Fruit fly (Drosophila melanogaster) whole organism, embryonic: ENCODE measurements around the gene CG43221.

Experiments
- CG10431 ChIP-seq: fragments of 200-800 bp; sonication (Bioruptor generic); optimal IDR thresholded peaks from 3 replicates; lab custom pipeline; 2018; ENCODE audit warnings: missing biosample characterization, mild to moderate bottlenecking, missing genetic modification characterization
- CG10462 ChIP-seq: fragments of 200-800 bp; sonication (Bioruptor generic); optimal IDR thresholded peaks from 2 replicates; lab custom pipeline; 2016; ENCODE audit warnings: missing biosample characterization, missing genetic modification characterization
- CG10959 ChIP-seq: fragments of 200-800 bp; sonication (Bioruptor generic); IDR thresholded peaks from 2 replicates; pipeline ENCODE4 v1.3.6; 2022; ENCODE audit warnings: missing biosample characterization, missing genetic modification characterization
- CG11398 ChIP-seq: fragments of 200-800 bp; sonication (Bioruptor generic); optimal IDR thresholded peaks from 2 replicates; lab custom pipeline; 2016; ENCODE audit warnings: missing biosample characterization, missing genetic modification characterization
- CG11723 ChIP-seq: fragments of 200-800 bp; sonication (Bioruptor generic); optimal IDR thresholded peaks from 2 replicates; lab custom pipeline; 2017; ENCODE audit warnings: missing biosample characterization, mild to moderate bottlenecking, missing genetic modification characterization
- CG12659 ChIP-seq: fragments of 200-800 bp; sonication (Bioruptor generic); optimal IDR thresholded peaks from 3 replicates; lab custom pipeline; 2017; ENCODE audit warnings: mild to moderate bottlenecking, missing biosample characterization, missing genetic modification reagents, missing genetic modification characterization
- CG14050 ChIP-seq: fragments of 200-800 bp; sonication (Bioruptor generic); IDR thresholded peaks from 3 replicates; pipeline ENCODE4 v1.3.6; 2022; ENCODE audit warnings: missing biosample characterization, missing genetic modification characterization
- CG1832 ChIP-seq: fragments of 200-800 bp; sonication (Bioruptor generic); optimal IDR thresholded peaks from 2 replicates; lab custom pipeline; 2017; ENCODE audit warnings: missing biosample characterization, mild to moderate bottlenecking, missing genetic modification characterization, inconsistent platforms
- CG2120 ChIP-seq: fragments of 200-800 bp; sonication (Bioruptor generic); optimal IDR thresholded peaks from 3 replicates; lab custom pipeline; 2016; ENCODE audit warnings: missing biosample characterization, missing genetic modification characterization
- CG2199 ChIP-seq: fragments of 200-800 bp; sonication (Bioruptor generic); IDR thresholded peaks from 3 replicates; pipeline ENCODE4 v1.3.6; 2022; ENCODE audit warnings: missing biosample characterization, missing genetic modification characterization
- CG30403 ChIP-seq: fragments of 200-800 bp; sonication (Bioruptor generic); optimal IDR thresholded peaks from 3 replicates; lab custom pipeline; 2016; ENCODE audit warnings: missing biosample characterization, missing genetic modification characterization
- CG32772 ChIP-seq: fragments of 200-800 bp; sonication (Bioruptor generic); IDR thresholded peaks from 2 replicates; pipeline ENCODE4 v1.3.6; 2022; ENCODE audit warnings: missing biosample characterization, missing genetic modification characterization
- CG34376 ChIP-seq: fragments of 200-800 bp; sonication (Bioruptor generic); optimal IDR thresholded peaks from 2 replicates; lab custom pipeline; 2018; ENCODE audit warnings: missing biosample characterization, mild to moderate bottlenecking, missing genetic modification characterization
- CG3726 ChIP-seq: fragments of 200-800 bp; sonication (Bioruptor generic); IDR thresholded peaks from 3 replicates; pipeline ENCODE4, ENCODE4 v1.3.6; 2022; ENCODE audit warnings: missing biosample characterization, missing genetic modification characterization
- CG4404 ChIP-seq: fragments of 200-800 bp; sonication (Bioruptor generic); IDR thresholded peaks from 2 replicates; pipeline ENCODE4 v1.3.6; 2022; ENCODE audit warnings: missing biosample characterization, missing genetic modification characterization
- CG4424 ChIP-seq: fragments of 200-800 bp; sonication (Bioruptor generic); optimal IDR thresholded peaks from 3 replicates; lab custom pipeline; 2016; ENCODE audit warnings: missing biosample characterization, missing genetic modification characterization
- CG6272 ChIP-seq: fragments of 200-800 bp; sonication (Bioruptor generic); IDR thresholded peaks from 2 replicates; pipeline ENCODE4 v1.3.6; 2022; ENCODE audit warnings: missing biosample characterization, missing genetic modification characterization
- CG8388 ChIP-seq: fragments of 200-800 bp; sonication (Bioruptor generic); optimal IDR thresholded peaks from 2 replicates; lab custom pipeline; 2019; ENCODE audit warnings: missing biosample characterization, mild to moderate bottlenecking, missing genetic modification characterization, moderate library complexity
- CG9215 ChIP-seq: fragments of 200-800 bp; sonication (Bioruptor generic); IDR thresholded peaks from 2 replicates; pipeline ENCODE4 v1.3.6; 2022; ENCODE audit warnings: missing biosample characterization, missing genetic modification characterization
- CG9609 ChIP-seq: fragments of 200-800 bp; sonication (Bioruptor generic); optimal IDR thresholded peaks from 3 replicates; lab custom pipeline; 2016; ENCODE audit warnings: missing biosample characterization, missing genetic modification characterization
- Dip3 ChIP-seq: fragments of 200-800 bp; sonication (Bioruptor generic); optimal IDR thresholded peaks from 3 replicates; lab custom pipeline; 2016; ENCODE audit warnings: missing biosample characterization, missing genetic modification characterization
- E2f2 ChIP-seq: fragments of 200-800 bp; sonication (Bioruptor generic); IDR thresholded peaks from 2 replicates; pipeline ENCODE4 v1.3.6; 2022; ENCODE audit warnings: missing biosample characterization, missing genetic modification characterization
- Fer2 ChIP-seq: fragments of 200-800 bp; sonication (Bioruptor generic); optimal IDR thresholded peaks from 2 replicates; lab custom pipeline; 2018; ENCODE audit warnings: missing biosample characterization, mild to moderate bottlenecking, missing genetic modification characterization, moderate library complexity
- Hr51 ChIP-seq, 2 experiments: fragments of 200-800 bp; sonication (Bioruptor generic); optimal IDR thresholded peaks; 2 replicates in 1 of 2; 3 replicates in 1 of 2; lab custom pipeline; 2016 to 2018; ENCODE audit warnings: missing biosample characterization in 2 of 2, missing genetic modification characterization in 2 of 2, mild to moderate bottlenecking in 1 of 2, moderate library complexity in 1 of 2
- NC2α ChIP-seq: fragments of 200-800 bp; sonication (Bioruptor generic); optimal IDR thresholded peaks from 2 replicates; lab custom pipeline; 2016; ENCODE audit warnings: missing biosample characterization, missing genetic modification characterization
- Oli ChIP-seq: fragments of 200-800 bp; sonication (Bioruptor generic); optimal IDR thresholded peaks from 2 replicates; lab custom pipeline; 2018; ENCODE audit warnings: missing biosample characterization, mild to moderate bottlenecking, missing genetic modification characterization, moderate library complexity
- Poxn ChIP-seq: fragments of 200-800 bp; sonication (Bioruptor generic); IDR thresholded peaks from 2 replicates; pipeline ENCODE4 v1.3.6; 2022; ENCODE audit warnings: missing biosample characterization, missing genetic modification characterization
- Sry-β ChIP-seq: fragments of 200-800 bp; sonication (Bioruptor generic); optimal IDR thresholded peaks from 2 replicates; lab custom pipeline; 2018; ENCODE audit warnings: missing biosample characterization, mild to moderate bottlenecking, missing genetic modification characterization, moderate library complexity
- ap ChIP-seq: fragments of 200-800 bp; sonication (Bioruptor generic); IDR thresholded peaks from 2 replicates; pipeline ENCODE4 v1.3.6; 2022; ENCODE audit warnings: missing biosample characterization, missing genetic modification characterization
- ara ChIP-seq: fragments of 200-800 bp; sonication (Bioruptor generic); IDR thresholded peaks from 2 replicates; pipeline ENCODE4 v1.3.6; 2022; ENCODE audit warnings: missing biosample characterization, missing genetic modification characterization
- bcd ChIP-seq: fragments of 200-800 bp; sonication (Bioruptor generic); optimal IDR thresholded peaks from 2 replicates; lab custom pipeline; 2017; ENCODE audit warnings: missing biosample characterization, mild to moderate bottlenecking, missing genetic modification characterization
- crc ChIP-seq: fragments of 200-800 bp; sonication (Bioruptor generic); optimal IDR thresholded peaks from 2 replicates; lab custom pipeline; 2016; ENCODE audit warnings: missing biosample characterization, missing genetic modification characterization
- dimm ChIP-seq: fragments of 200-800 bp; sonication (Bioruptor generic); IDR thresholded peaks from 2 replicates; pipeline ENCODE4 v1.3.6; 2022; ENCODE audit warnings: missing biosample characterization, missing genetic modification characterization
- dmrt11E ChIP-seq: fragments of 200-800 bp; sonication (Bioruptor generic); optimal IDR thresholded peaks from 3 replicates; lab custom pipeline; 2018; ENCODE audit warnings: missing biosample characterization, mild to moderate bottlenecking, missing genetic modification characterization, moderate library complexity
- ftz-f1 ChIP-seq: fragments of 200-800 bp; sonication (Bioruptor generic); optimal IDR thresholded peaks from 2 replicates; lab custom pipeline; 2016; ENCODE audit warnings: missing biosample characterization, missing genetic modification characterization
- gcm ChIP-seq: fragments of 200-800 bp; sonication (Bioruptor generic); optimal IDR thresholded peaks from 2 replicates; lab custom pipeline; 2019; ENCODE audit warnings: missing biosample characterization, mild to moderate bottlenecking, missing genetic modification characterization, moderate library complexity
- ind ChIP-seq: fragments of 200-800 bp; sonication (Bioruptor generic); optimal IDR thresholded peaks from 3 replicates; lab custom pipeline; 2016; ENCODE audit warnings: missing biosample characterization, missing genetic modification characterization
- kah ChIP-seq: fragments of 200-800 bp; sonication (Bioruptor generic); optimal IDR thresholded peaks from 2 replicates; lab custom pipeline; 2018; ENCODE audit warnings: missing biosample characterization, mild to moderate bottlenecking, missing genetic modification characterization
- lola ChIP-seq, 3 experiments: fragments of >200 bp in 2 of 3; fragments of 200-800 bp in 1 of 3; sonication (Bioruptor generic) in 1 of 3; optimal IDR thresholded peaks; 2 replicates each; lab custom pipeline; 2017 to 2019; ENCODE audit warnings: missing biosample characterization in 3 of 3, missing genetic modification characterization in 3 of 3, mild to moderate bottlenecking in 1 of 3, moderate library complexity in 1 of 3
- odd ChIP-seq: fragments of 200-800 bp; sonication (Bioruptor generic); optimal IDR thresholded peaks from 2 replicates; lab custom pipeline; 2017; ENCODE audit warnings: missing biosample characterization, mild to moderate bottlenecking, missing genetic modification characterization
- ranshi ChIP-seq: fragments of 200-800 bp; sonication (Bioruptor generic); IDR thresholded peaks from 2 replicates; pipeline ENCODE4 v1.3.6; 2022; ENCODE audit warnings: missing biosample characterization, missing genetic modification characterization
- scrt ChIP-seq: fragments of 200-800 bp; sonication (Bioruptor generic); optimal IDR thresholded peaks from 2 replicates; lab custom pipeline; 2018; ENCODE audit warnings: missing biosample characterization, mild to moderate bottlenecking, missing genetic modification characterization, moderate library complexity
- seq ChIP-seq: fragments of 200-800 bp; sonication (Bioruptor generic); IDR thresholded peaks from 2 replicates; pipeline ENCODE4 v1.3.6; 2022; ENCODE audit warnings: missing biosample characterization, missing genetic modification characterization
- slou ChIP-seq: fragments of 200-800 bp; sonication (Bioruptor generic); optimal IDR thresholded peaks from 3 replicates; lab custom pipeline; 2016; ENCODE audit warnings: missing biosample characterization, missing genetic modification characterization
- so ChIP-seq: fragments of 200-800 bp; sonication (Bioruptor generic); IDR thresholded peaks from 3 replicates; pipeline ENCODE4 v1.3.6; 2022; ENCODE audit warnings: missing biosample characterization, missing genetic modification characterization
- sr ChIP-seq: fragments of 200-800 bp; sonication (Bioruptor generic); IDR thresholded peaks from 3 replicates; pipeline ENCODE4 v1.3.6; 2022; ENCODE audit warnings: missing biosample characterization, missing genetic modification characterization
- stwl ChIP-seq: fragments of 200-800 bp; sonication (Bioruptor generic); optimal IDR thresholded peaks from 3 replicates; lab custom pipeline; 2018; ENCODE audit warnings: missing biosample characterization, mild to moderate bottlenecking, missing genetic modification characterization, moderate library complexity
- tll ChIP-seq, 2 experiments: fragments of 200-800 bp in 1 of 2; fragments of >200 bp in 1 of 2; sonication (Bioruptor generic) in 1 of 2; optimal IDR thresholded peaks; 2 replicates each; lab custom pipeline; 2017 to 2019; ENCODE audit warnings: missing biosample characterization in 2 of 2, missing genetic modification characterization in 2 of 2, mild to moderate bottlenecking in 1 of 2, moderate library complexity in 1 of 2
- zen ChIP-seq: fragments of 200-800 bp; sonication (Bioruptor generic); optimal IDR thresholded peaks from 3 replicates; lab custom pipeline; 2018; ENCODE audit warnings: missing biosample characterization, mild to moderate bottlenecking, missing genetic modification characterization, moderate library complexity
- zf30C ChIP-seq: fragments of 200-800 bp; sonication (Bioruptor generic); optimal IDR thresholded peaks from 3 replicates; lab custom pipeline; 2018; ENCODE audit warnings: missing biosample characterization, mild to moderate bottlenecking, missing genetic modification characterization

The CG43221 gene

DNA sequence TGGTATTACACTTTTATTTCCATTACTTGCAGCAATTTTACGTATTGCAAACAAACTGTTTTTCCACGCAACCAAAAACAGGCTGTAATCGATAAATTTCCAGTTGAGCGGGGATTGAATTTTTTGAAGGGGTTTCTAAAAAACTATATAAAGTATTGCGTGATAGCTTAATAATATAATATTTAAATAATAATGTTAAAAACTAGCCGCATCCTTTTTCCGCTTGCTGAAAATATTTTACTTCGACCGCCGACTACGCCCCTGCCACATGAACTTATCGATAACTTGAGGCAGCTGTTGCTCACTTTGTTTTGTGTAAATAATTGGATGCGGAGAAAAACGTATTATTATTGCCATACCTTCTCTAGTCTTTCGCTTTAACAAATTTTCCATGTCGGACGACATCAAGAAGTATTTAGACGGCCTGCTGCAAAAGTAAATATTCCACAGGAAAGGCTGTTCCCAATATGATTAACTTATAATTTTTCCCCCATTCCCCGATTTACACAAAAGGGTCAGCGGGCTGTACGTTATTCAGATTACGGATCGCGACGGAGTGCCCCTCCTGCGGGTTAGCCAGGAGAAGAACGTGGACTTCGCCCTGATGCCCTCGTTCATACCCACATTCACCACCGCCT lies 4.5 kb upstream of the CG43221 start, which contains the start of the genes fws and Lamtor3 (continued):
- peak; percentile 96 for TF ChIP-seq CG4424 (GFP tag; lab: Kevin White, UChicago)
- peak in 1 of 3 experiments; percentile 95 for TF ChIP-seq lola (GFP tag; optimal IDR thresholded peaks at IDR 0.05; lab: Kevin White, UChicago)
- TF ChIP-seq CG32772: peak; percentile 99
- peak; percentile 99 for TF ChIP-seq seq (GFP tag; lab: Robert Waterston, UW)
- peak; percentile 98 for TF ChIP-seq CG3726 (GFP tag; lab: Robert Waterston, UW)
- peak; percentile 98 for TF ChIP-seq zen (tag; lab: Kevin White, UChicago)
- TF ChIP-seq kah (GFP tag; lab: Kevin White, UChicago): peak; percentile 88
- TF ChIP-seq slou (GFP tag; lab: Kevin White, UChicago): peak; percentile 97
- TF ChIP-seq CG14050: peak; percentile 99
- peak; percentile 99 for TF ChIP-seq CG4404 (GFP tag; lab: Robert Waterston, UW)
- TF ChIP-seq so: peak; percentile 99
- TF ChIP-seq bcd (GFP tag; lab: Kevin White, UChicago): peak; percentile 98
- peak; percentile 98 for TF ChIP-seq ap (GFP tag; lab: Robert Waterston, UW)
- TF ChIP-seq Dip3 (GFP tag; lab: Kevin White, UChicago): peak; percentile 92
- TF ChIP-seq ind (GFP tag; lab: Kevin White, UChicago): peak; percentile 98
- TF ChIP-seq dmrt11E (tag; lab: Kevin White, UChicago): peak; percentile 98
- TF ChIP-seq stwl (tag; lab: Kevin White, UChicago): peak; percentile 87
- peak; percentile 99 for TF ChIP-seq ranshi
- TF ChIP-seq ara (GFP tag; lab: Robert Waterston, UW): peak; percentile 99
- TF ChIP-seq ftz-f1 (GFP tag; lab: Kevin White, UChicago): peak; percentile 66
- no peak for TF ChIP-seq zf30C (GFP tag; lab: Kevin White, UChicago)
- TF ChIP-seq CG8388 (GFP tag; lab: Kevin White, UChicago): peak; percentile 96
- TF ChIP-seq CG6272: peak; percentile 99
- peak; percentile 90 for TF ChIP-seq CG9609 (GFP tag; lab: Kevin White, UChicago)
- peak; percentile 96 for TF ChIP-seq CG10959 (GFP tag; lab: Robert Waterston, UW)
- TF ChIP-seq NC2α: peak; percentile 52
- TF ChIP-seq CG2199 (GFP tag; lab: Robert Waterston, UW): peak; percentile 99
- peak; percentile 91 to 98 for TF ChIP-seq Hr51 (GFP tag; optimal IDR thresholded peaks at IDR 0.05; lab: Kevin White, UChicago)
- peak in 1 of 2 experiments; percentile 38 for TF ChIP-seq tll (GFP tag; optimal IDR thresholded peaks at IDR 0.05; lab: Kevin White, UChicago)
- TF ChIP-seq dimm (GFP tag; lab: Robert Waterston, UW): peak; percentile 97
- TF ChIP-seq Poxn (GFP tag; lab: Robert Waterston, UW): peak; percentile 97
- peak; percentile 98 for TF ChIP-seq CG2120
- peak; percentile 97 for TF ChIP-seq sr (GFP tag; lab: Robert Waterston, UW)
- peak; percentile 99 for TF ChIP-seq CG12659 (GFP tag; lab: Kevin White, UChicago)
- peak; percentile 74 for TF ChIP-seq CG11398
- TF ChIP-seq Oli (tag; lab: Kevin White, UChicago): peak; percentile 99
- TF ChIP-seq CG1832 (GFP tag; lab: Kevin White, UChicago): no peak
- peak; percentile 79 for TF ChIP-seq CG10431 (GFP tag; lab: Kevin White, UChicago)
- TF ChIP-seq CG11723 (GFP tag; lab: Kevin White, UChicago): peak; percentile 94
- TF ChIP-seq CG30403 (GFP tag; lab: Kevin White, UChicago): peak; percentile 96
- TF ChIP-seq CG34376: peak; percentile 79
- TF ChIP-seq odd (GFP tag; lab: Kevin White, UChicago): peak; percentile 93
- peak; percentile 90 for TF ChIP-seq E2f2 (GFP tag; lab: Robert Waterston, UW)
- peak; percentile 96 for TF ChIP-seq Fer2 (tag; lab: Kevin White, UChicago)
- peak; percentile 97 for TF ChIP-seq gcm
- peak; percentile 98 for TF ChIP-seq CG9215 (GFP tag; lab: Robert Waterston, UW)
- TF ChIP-seq scrt (GFP tag; lab: Kevin White, UChicago): peak; percentile 97
- peak; percentile 31 for TF ChIP-seq crc (GFP tag; lab: Kevin White, UChicago)
- TF ChIP-seq CG10462 (GFP tag; lab: Kevin White, UChicago): peak; percentile 95
- TF ChIP-seq Sry-β (GFP tag; lab: Kevin White, UChicago): peak; percentile 63
